Fruit fly (Drosophila melanogaster): ENCODE results near the gene bam.

Gene bam

DNA sequence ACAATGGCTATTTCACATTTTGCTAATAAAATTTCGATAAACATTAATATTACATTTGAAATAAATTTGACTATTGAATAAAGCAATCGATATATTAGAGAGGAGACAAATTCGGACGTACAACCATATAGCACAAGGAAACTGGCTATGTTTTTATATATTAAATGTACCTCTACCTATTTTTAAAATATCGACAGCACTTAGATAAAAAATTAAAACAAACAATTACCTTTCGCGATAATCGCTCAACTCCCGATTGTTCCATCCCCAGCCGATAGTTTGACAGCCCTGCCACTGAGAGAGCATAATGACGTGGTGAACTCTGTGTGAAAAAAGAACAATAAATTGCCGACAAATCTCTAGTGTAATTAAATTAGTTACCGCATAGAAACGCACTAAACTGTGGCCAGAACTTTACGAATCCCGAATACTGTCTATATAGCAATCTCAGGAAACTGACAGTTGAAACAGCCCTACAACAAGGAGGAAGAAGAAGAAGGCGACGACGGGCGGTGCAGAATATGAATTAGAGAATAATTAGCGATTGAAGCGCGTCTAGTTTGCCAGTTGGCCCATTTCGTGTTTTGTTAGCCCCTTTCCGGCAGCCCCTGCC lies 13.8 kb upstream of the bam start, which contains the start of gene CG11857 (continued):
- TF ChIP-seq CG10267 (tag; optimal IDR thresholded peaks at IDR 0.05) (peak; percentile 94), nom (GFP tag; optimal IDR thresholded peaks at IDR 0.05) (peak; percentile 80), CG3995 (GFP tag; optimal IDR thresholded peaks at IDR 0.05) (peak; percentile 82), gsb (GFP tag; IDR thresholded peaks at IDR 0.05) (peak; percentile 97), ind (GFP tag; optimal IDR thresholded peaks at IDR 0.05) (peak; percentile 99), CG9215 (GFP tag; IDR thresholded peaks at IDR 0.05) (peak; percentile 99), Bgb (GFP tag; IDR thresholded peaks at IDR 0.05; ENCODE audit: partially characterized antibody) (peak; percentile 99), onecut (GFP tag; IDR thresholded peaks at IDR 0.05) (peak; percentile 93), jumu (GFP tag; optimal IDR thresholded peaks at IDR 0.05) (peak; percentile 97), CG18476 (GFP tag; optimal IDR thresholded peaks at IDR 0.05) (peak; percentile 97), CG9876 (GFP tag; optimal IDR thresholded peaks at IDR 0.05) (peak; percentile 96), Fer2 (tag; optimal IDR thresholded peaks at IDR 0.05) (peak; percentile 97), sima (GFP tag; optimal IDR thresholded peaks at IDR 0.05) (peak; percentile 90), Meics (GFP tag; optimal IDR thresholded peaks at IDR 0.05) (peak; percentile 96), kni (GFP tag; optimal IDR thresholded peaks at IDR 0.05) (peak; percentile 88), Chrac-16 (GFP tag; optimal IDR thresholded peaks at IDR 0.05) (peak; percentile 99), CG4404 (GFP tag; IDR thresholded peaks at IDR 0.05) (peak; percentile 100), CG34224 (GFP tag; IDR thresholded peaks at IDR 0.05; ENCODE audit: partially characterized antibody) (peak; percentile 100), CG8281 (tag; optimal IDR thresholded peaks at IDR 0.05) (peak; percentile 90), CG31388 (GFP tag; optimal IDR thresholded peaks at IDR 0.05) (peak; percentile 97), peb (GFP tag; IDR thresholded peaks at IDR 0.05) (peak; percentile 98), CG10431 (GFP tag; optimal IDR thresholded peaks at IDR 0.05) (peak; percentile 82), CG10565 (GFP tag; optimal IDR thresholded peaks at IDR 0.05) (peak; percentile 91), MBD-R2 (GFP tag; IDR thresholded peaks at IDR 0.05) (peak; percentile 99), CG10366 (GFP tag; IDR thresholded peaks at IDR 0.05) (peak; percentile 99), Doc3 (GFP tag; IDR thresholded peaks at IDR 0.05; ENCODE audit: partially characterized antibody) (peak; percentile 100), Six4 (GFP tag; optimal IDR thresholded peaks at IDR 0.05) (peak; percentile 97), Abd-B (GFP tag; optimal IDR thresholded peaks at IDR 0.05) (peak; percentile 99), chinmo (GFP tag; IDR thresholded peaks at IDR 0.05; ENCODE audit: partially characterized antibody) (peak; percentile 98), CG16815 (GFP tag; optimal IDR thresholded peaks at IDR 0.05) (peak; percentile 97), jing (GFP tag; optimal IDR thresholded peaks at IDR 0.05) (peak; percentile 94), CG3847 (GFP tag; IDR thresholded peaks at IDR 0.05) (peak; percentile 99), shn (GFP tag; optimal IDR thresholded peaks at IDR 0.05) (peak; percentile 97), CG11093 (GFP tag; IDR thresholded peaks at IDR 0.05) (peak; percentile 99), bab2 (GFP tag; optimal IDR thresholded peaks at IDR 0.05) (peak; percentile 98), Scr (GFP tag; IDR thresholded peaks at IDR 0.05; ENCODE audit: partially characterized antibody) (peak; percentile 100), tap (tag; optimal IDR thresholded peaks at IDR 0.05) (peak; percentile 95), CG8290 (GFP tag; optimal IDR thresholded peaks at IDR 0.05) (peak; percentile 98), CG8290 (tag; optimal IDR thresholded peaks at IDR 0.05) (peak; percentile 90 to 97), Dp (GFP tag; optimal IDR thresholded peaks at IDR 0.05) (peak; percentile 65), tgo (GFP tag; IDR thresholded peaks at IDR 0.05) (peak; percentile 99), ham (GFP tag; IDR thresholded peaks at IDR 0.05) (peak; percentile 96), CG12744 (GFP tag; optimal IDR thresholded peaks at IDR 0.05) (peak; percentile 95), CG9817 (tag; optimal IDR thresholded peaks at IDR 0.05) (peak; percentile 99), CG12769 (tag; optimal IDR thresholded peaks at IDR 0.05) (peak; percentile 98), CG6175 (GFP tag; IDR thresholded peaks at IDR 0.05) (peak; percentile 98), CG6254 (GFP tag; optimal IDR thresholded peaks at IDR 0.05) (peak; percentile 74), CG14014 (GFP tag; IDR thresholded peaks at IDR 0.05) (peak; percentile 99), pum (GFP tag; optimal IDR thresholded peaks at IDR 0.05) (peak; percentile 99), CG2875 (GFP tag; optimal IDR thresholded peaks at IDR 0.05) (peak; percentile 90)
